Worm (Caenorhabditis elegans): ENCODE data around the gene K08F8.15.

ce11 chrII:8800830-8801229 lies 34.2 kb downstream of the K08F8.15 start, which contains the start of gene appg-2:
- TF ChIP-seq T23F11.4 (GFP tag; optimal IDR thresholded peaks at IDR 0.05) (no peak), ztf-16 (tag; optimal IDR thresholded peaks at IDR 0.05) (no peak), dve-1 (tag; optimal IDR thresholded peaks at IDR 0.05) (no peak), ama-1 (optimal IDR thresholded peaks at IDR 0.05) (no peak), pag-3 (tag; optimal IDR thresholded peaks at IDR 0.05; ENCODE audit: borderline replicate concordance) (no peak)
